Worm (Caenorhabditis elegans) whole organism, midembryonic: ENCODE results near the gene F54D12.7.

Experiments
- T22C8.4 ChIP-seq: fragments of 200-800 bp; sonication (Bioruptor generic); IDR thresholded peaks from 2 replicates; pipeline ENCODE4 v1.3.6; 2022; ENCODE audit warnings: missing genetic modification characterization, missing compliant biosample characterization
- cog-1 ChIP-seq: sonication (generic microtip); optimal IDR thresholded peaks from 2 replicates; lab custom pipeline; 2016; ENCODE audit warnings: missing genetic modification characterization, missing compliant biosample characterization
- flt-1 ChIP-seq: fragments of 200-800 bp; sonication (Bioruptor generic); IDR thresholded peaks from 2 replicates; pipeline ENCODE4 v1.3.6; 2022; ENCODE audit warnings: missing genetic modification characterization, missing compliant biosample characterization
- klf-2 ChIP-seq: fragments of 200-800 bp; sonication (Bioruptor generic); conservative IDR thresholded peaks from 2 replicates; pipeline ENCODE4 v1.3.6; 2022; ENCODE audit warnings: missing genetic modification reagents, missing genetic modification characterization, missing compliant biosample characterization
- med-1 ChIP-seq: sonication (generic microtip); optimal IDR thresholded peaks from 2 replicates; lab custom pipeline; 2017; ENCODE audit warnings: missing genetic modification characterization, mild to moderate bottlenecking, missing compliant biosample characterization, antibody characterized with exemption, missing genetic modification reagents; ENCODE audit not compliant: insufficient read depth
- ref-1 ChIP-seq: fragments of 200-800 bp; sonication (Bioruptor generic); conservative IDR thresholded peaks from 2 replicates; pipeline ENCODE4 v1.3.6; 2022; ENCODE audit warnings: missing genetic modification reagents, missing genetic modification characterization, missing compliant biosample characterization
- tab-1 ChIP-seq: fragments of 200-800 bp; sonication (Bioruptor generic); IDR thresholded peaks from 2 replicates; pipeline ENCODE4 v1.3.6; 2022; ENCODE audit warnings: missing genetic modification characterization, missing compliant biosample characterization
- ztf-23 ChIP-seq: fragments of 200-800 bp; sonication (Bioruptor generic); IDR thresholded peaks from 2 replicates; pipeline ENCODE4 v1.3.6; 2022; ENCODE audit warnings: missing genetic modification reagents, missing genetic modification characterization, missing compliant biosample characterization
- ztf-29 ChIP-seq: fragments of 200-800 bp; sonication (Bioruptor generic); IDR thresholded peaks from 2 replicates; pipeline ENCODE4 v1.3.6; 2022; ENCODE audit warnings: missing genetic modification reagents, missing genetic modification characterization, missing compliant biosample characterization

The F54D12.7 gene

ce11 chrII:1372966-1373365, 12.2 kb downstream of the F54D12.7 start:
- TF ChIP-seq ztf-29 (GFP tag; lab: Robert Waterston, UW) = no peak
- no peak for TF ChIP-seq T22C8.4 (GFP tag; lab: Robert Waterston, UW)
- TF ChIP-seq flt-1 (GFP tag; lab: Robert Waterston, UW) = no peak

- TF ChIP-seq ztf-23 (GFP tag; lab: Robert Waterston, UW) = no peak
- TF ChIP-seq med-1 (GFP tag; lab: Kevin White, UChicago) = no peak
- no peak for TF ChIP-seq ref-1
- TF ChIP-seq tab-1 = no peak
- no peak for TF ChIP-seq T22C8.4 (GFP tag; lab: Robert Waterston, UW)
- TF ChIP-seq cog-1 (tag; lab: Kevin White, UChicago) = no peak
- TF ChIP-seq klf-2 (GFP tag; lab: Robert Waterston, UW) = no peak
- TF ChIP-seq flt-1 (GFP tag; lab: Robert Waterston, UW) = no peak
- TF ChIP-seq ztf-29 (GFP tag; lab: Robert Waterston, UW) = no peak
Measured at ce11 chrII:1372138-1372537, 13.0 kb downstream of the F54D12.7 start.

ce11 chrII:1371533-1371932, 13.6 kb downstream of the F54D12.7 start:
- no peak for TF ChIP-seq ztf-29 (GFP tag; lab: Robert Waterston, UW)

ce11 chrII:1369322-1369721, 15.9 kb downstream of the F54D12.7 start:
- TF ChIP-seq ztf-23 (GFP tag; lab: Robert Waterston, UW) (no peak), ref-1 (no peak), T22C8.4 (GFP tag; lab: Robert Waterston, UW) (no peak)

- TF ChIP-seq T22C8.4 (GFP tag; lab: Robert Waterston, UW) (no peak), ztf-29 (GFP tag; lab: Robert Waterston, UW) (no peak)
Measured at ce11 chrII:1368756-1369155, 16.4 kb downstream of the F54D12.7 start.

ce11 chrII:1365985-1366384, 19.2 kb downstream of the F54D12.7 start:
- TF ChIP-seq flt-1 (GFP tag; lab: Robert Waterston, UW) (no peak), T22C8.4 (GFP tag; lab: Robert Waterston, UW) (no peak), ref-1 (no peak), klf-2 (GFP tag; lab: Robert Waterston, UW) (no peak), tab-1 (no peak), ztf-29 (GFP tag; lab: Robert Waterston, UW) (no peak), cog-1 (tag; lab: Kevin White, UChicago) (no peak), med-1 (GFP tag; lab: Kevin White, UChicago) (no peak), ztf-23 (GFP tag; lab: Robert Waterston, UW) (no peak)

ce11 chrII:1362423-1362822, 22.8 kb downstream of the F54D12.7 start:
- TF ChIP-seq ref-1 = no peak
- TF ChIP-seq flt-1 (GFP tag; lab: Robert Waterston, UW) = no peak
- TF ChIP-seq ztf-23 (GFP tag; lab: Robert Waterston, UW) = no peak
- no peak for TF ChIP-seq klf-2 (GFP tag; lab: Robert Waterston, UW)
- no peak for TF ChIP-seq T22C8.4 (GFP tag; lab: Robert Waterston, UW)
- no peak for TF ChIP-seq cog-1 (tag; lab: Kevin White, UChicago)
- no peak for TF ChIP-seq tab-1
- no peak for TF ChIP-seq ztf-29 (GFP tag; lab: Robert Waterston, UW)
- TF ChIP-seq med-1 (GFP tag; lab: Kevin White, UChicago) = no peak

- no peak for TF ChIP-seq T22C8.4 (GFP tag; lab: Robert Waterston, UW)
- TF ChIP-seq tab-1 = no peak
- no peak for TF ChIP-seq med-1 (GFP tag; lab: Kevin White, UChicago)
- TF ChIP-seq klf-2 (GFP tag; lab: Robert Waterston, UW) = no peak
- TF ChIP-seq cog-1 (tag; lab: Kevin White, UChicago) = no peak
- no peak for TF ChIP-seq ref-1
- no peak for TF ChIP-seq ztf-29 (GFP tag; lab: Robert Waterston, UW)
- TF ChIP-seq ztf-23 (GFP tag; lab: Robert Waterston, UW) = no peak
- TF ChIP-seq flt-1 (GFP tag; lab: Robert Waterston, UW) = no peak
Measured at ce11 chrII:1360257-1360656, 24.9 kb downstream of the F54D12.7 start.

- no peak for TF ChIP-seq cog-1 (tag; lab: Kevin White, UChicago)
- no peak for TF ChIP-seq flt-1 (GFP tag; lab: Robert Waterston, UW)
Measured at ce11 chrII:1357905-1358304, 27.3 kb downstream of the F54D12.7 start, which contains the start of gene C13A10.2. TSS of gene C13A10.2 (minus strand) at chrII:1358005.

ce11 chrII:1357262-1357661, 27.9 kb downstream of the F54D12.7 start:
- TF ChIP-seq cog-1 (tag; lab: Kevin White, UChicago) = no peak
- TF ChIP-seq ztf-23 (GFP tag; lab: Robert Waterston, UW) = no peak
- TF ChIP-seq ztf-29 (GFP tag; lab: Robert Waterston, UW) = no peak
- TF ChIP-seq ref-1 = no peak
- no peak for TF ChIP-seq flt-1 (GFP tag; lab: Robert Waterston, UW)
- no peak for TF ChIP-seq med-1 (GFP tag; lab: Kevin White, UChicago)

ce11 chrII:1355480-1355879, 29.7 kb downstream of the F54D12.7 start, which contains the start of gene C13A10.1:
TSS of gene C13A10.1 (minus strand) at chrII:1355649.
- no peak for TF ChIP-seq med-1 (GFP tag; lab: Kevin White, UChicago)
- no peak for TF ChIP-seq ztf-29 (GFP tag; lab: Robert Waterston, UW)
- no peak for TF ChIP-seq cog-1 (tag; lab: Kevin White, UChicago)
- no peak for TF ChIP-seq flt-1 (GFP tag; lab: Robert Waterston, UW)
- TF ChIP-seq tab-1 = no peak
- no peak for TF ChIP-seq ztf-23 (GFP tag; lab: Robert Waterston, UW)
- no peak for TF ChIP-seq klf-2 (GFP tag; lab: Robert Waterston, UW)
- no peak for TF ChIP-seq ref-1
- TF ChIP-seq T22C8.4 (GFP tag; lab: Robert Waterston, UW) = no peak
